Worm (Caenorhabditis elegans): Measurements from ENCODE around the gene lido-8.
A peak's percentile ranks its signal among the peaks of the same experiment; 100 is the strongest.

The lido-8 gene

DNA sequence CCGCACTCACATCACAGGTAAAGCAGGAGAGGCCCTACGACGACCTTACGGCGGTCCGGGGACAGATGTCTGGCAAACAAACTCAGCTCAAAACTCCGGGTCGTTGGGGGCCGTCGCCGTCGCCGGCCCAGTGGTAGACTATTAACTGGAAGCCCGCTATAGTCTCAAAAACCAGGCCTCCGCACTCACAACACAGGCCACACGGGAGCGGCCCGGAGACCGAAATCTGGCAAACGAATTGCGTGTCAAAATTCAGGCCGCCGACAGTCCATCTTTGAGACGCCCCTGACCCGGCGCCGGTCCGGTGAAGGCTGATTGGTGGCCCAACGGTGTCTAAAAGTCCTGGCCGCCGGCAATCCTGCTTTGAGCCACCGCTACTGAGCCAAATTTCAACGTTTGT is 48.6 kb downstream of the lido-8 start:
- TF ChIP-seq ceh-19 (GFP tag; optimal IDR thresholded peaks at IDR 0.05): no peak
- no peak for TF ChIP-seq fax-1 (tag; optimal IDR thresholded peaks at IDR 0.05)
- TF ChIP-seq elt-4 (tag; optimal IDR thresholded peaks at IDR 0.05): peak; percentile 29
- no peak for TF ChIP-seq eyg-1 (tag; optimal IDR thresholded peaks at IDR 0.05)

DNA sequence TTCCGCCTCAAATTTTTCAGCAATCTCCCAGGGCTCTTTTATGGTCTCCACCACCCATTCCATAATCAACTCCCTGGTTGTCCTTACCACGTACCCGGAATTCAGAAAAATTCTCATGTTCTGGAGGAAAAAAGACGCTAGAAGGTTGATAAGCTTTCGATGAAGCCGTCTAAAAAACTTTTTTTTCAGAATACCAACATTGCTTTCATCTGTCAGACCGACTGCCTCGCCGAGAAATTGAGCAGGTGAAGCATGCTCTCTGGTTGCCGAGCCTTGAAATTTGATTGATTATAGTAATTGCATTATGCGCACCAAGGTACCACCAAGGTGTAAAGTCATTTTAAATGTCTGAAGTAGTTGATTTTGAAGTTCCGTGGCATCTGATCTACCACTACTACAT is 49.1 kb downstream of the lido-8 start, which contains the start of gene sri-30:
TSS of gene sri-30 (plus strand) at position 301 of the 400 bp plus-strand sequence.
- TF ChIP-seq F13H6.1 (tag; optimal IDR thresholded peaks at IDR 0.05) (no peak), pha-2 (tag; optimal IDR thresholded peaks at IDR 0.05) (no peak), npax-4 (tag; optimal IDR thresholded peaks at IDR 0.05) (no peak), ref-2 (tag; optimal IDR thresholded peaks at IDR 0.05) (no peak), sox-2 (GFP tag; IDR thresholded peaks at IDR 0.05) (no peak), ceh-22 (tag; optimal IDR thresholded peaks at IDR 0.05) (no peak), ceh-31 (tag; optimal IDR thresholded peaks at IDR 0.05) (no peak), hlh-13 (GFP tag; optimal IDR thresholded peaks at IDR 0.05) (no peak), ttx-3 (tag; optimal IDR thresholded peaks at IDR 0.05) (no peak), nfya-1 (tag; optimal IDR thresholded peaks at IDR 0.05) (no peak)

DNA sequence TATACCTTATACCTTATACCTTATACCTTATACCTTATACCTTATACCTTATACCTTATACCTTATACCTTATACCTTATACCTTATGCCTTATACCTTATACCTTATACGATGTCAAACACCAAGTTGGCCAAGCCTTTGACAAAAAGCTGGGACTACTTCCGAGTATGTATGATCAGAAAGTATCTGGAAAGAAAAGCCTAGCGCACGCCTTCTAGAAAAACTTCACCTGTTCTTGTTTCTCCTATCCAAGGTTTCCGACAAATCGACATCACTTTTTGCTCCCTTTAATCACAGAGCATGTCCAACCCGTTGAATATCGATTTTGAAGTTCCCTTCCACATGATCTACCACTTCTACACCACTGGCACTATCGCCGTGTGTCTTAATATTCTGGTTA is 51.6 kb downstream of the lido-8 start, which contains the start of gene sri-28:
TSS of gene sri-28 (plus strand) at position 301 of the 400 bp plus-strand sequence.
- TF ChIP-seq ceh-14 (tag; optimal IDR thresholded peaks at IDR 0.05): no peak
- TF ChIP-seq sox-4 (tag; optimal IDR thresholded peaks at IDR 0.05): no peak
- TF ChIP-seq nhr-232 (tag; optimal IDR thresholded peaks at IDR 0.05): no peak
- no peak for TF ChIP-seq pha-4 (tag; optimal IDR thresholded peaks at IDR 0.05)
- no peak for TF ChIP-seq K09A11.1 (tag; optimal IDR thresholded peaks at IDR 0.05; ENCODE audit: insufficient read depth)
- TF ChIP-seq ztf-16 (tag; optimal IDR thresholded peaks at IDR 0.05): no peak
- TF ChIP-seq ceh-30 (tag; optimal IDR thresholded peaks at IDR 0.05): no peak

DNA sequence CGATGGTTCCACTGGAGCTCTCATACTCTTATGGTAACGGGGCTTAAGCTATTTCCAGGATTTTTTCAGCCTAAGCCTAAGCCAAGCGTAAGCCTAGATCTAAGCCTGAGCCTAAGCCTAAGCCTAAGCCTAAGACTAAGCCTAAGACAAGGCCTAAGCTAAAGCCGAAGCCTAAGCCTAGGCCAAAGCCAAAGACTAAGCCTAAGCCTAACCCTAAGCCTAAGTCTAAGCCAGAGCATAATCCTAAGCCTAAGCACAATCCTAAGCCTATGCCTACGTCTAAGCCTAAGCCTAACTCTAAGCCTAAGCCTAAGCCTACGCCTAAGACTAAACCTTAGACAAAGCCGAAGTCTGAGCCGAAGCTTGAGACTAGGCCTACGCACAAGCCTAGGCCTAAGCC is 52.2 kb downstream of the lido-8 start:
- no peak for TF ChIP-seq Y22D7AL.16 (tag; optimal IDR thresholded peaks at IDR 0.05)
- TF ChIP-seq unc-3 (GFP tag; conservative IDR thresholded peaks at IDR 0.05): no peak
- TF ChIP-seq unc-3 (tag; optimal IDR thresholded peaks at IDR 0.05): no peak
- peak; percentile 62 for TF ChIP-seq dve-1 (tag; optimal IDR thresholded peaks at IDR 0.05)

All from whole organism, late embryonic.